Fruit fly (Drosophila melanogaster) whole organism, embryonic: Measurements from ENCODE around the gene CG14357.
A peak's percentile ranks its signal among the peaks of the same experiment; 100 is the strongest.

Experiments used
- Bdp1 ChIP-seq: fragments of 200-800 bp; sonication (Bioruptor generic); optimal IDR thresholded peaks from 3 replicates; lab custom pipeline; 2016; ENCODE audit warnings: missing biosample characterization, missing genetic modification characterization
- CG10209 ChIP-seq: fragments of 200-800 bp; sonication (Bioruptor generic); optimal IDR thresholded peaks from 3 replicates; lab custom pipeline; 2017; ENCODE audit warnings: missing biosample characterization, mild to moderate bottlenecking, missing genetic modification characterization, missing genetic modification reagents
- CG10267 ChIP-seq: fragments of 200-800 bp; sonication (Bioruptor generic); optimal IDR thresholded peaks from 2 replicates; lab custom pipeline; 2018; ENCODE audit warnings: missing biosample characterization, mild to moderate bottlenecking, missing genetic modification characterization, moderate library complexity
- CG11504 ChIP-seq: fragments of 200-800 bp; sonication (Bioruptor generic); optimal IDR thresholded peaks from 3 replicates; lab custom pipeline; 2019; ENCODE audit warnings: missing biosample characterization, mild to moderate bottlenecking, missing genetic modification characterization, moderate library complexity
- CG11560 ChIP-seq: fragments of 200-800 bp; sonication (Bioruptor generic); IDR thresholded peaks from 3 replicates; pipeline ENCODE4 v1.3.6; 2022; ENCODE audit warnings: missing biosample characterization, missing genetic modification characterization
- CG12236 ChIP-seq: fragments of 200-800 bp; sonication (Bioruptor generic); optimal IDR thresholded peaks from 2 replicates; lab custom pipeline; 2016; ENCODE audit warnings: missing biosample characterization, missing genetic modification characterization
- CG13123 ChIP-seq: fragments of 200-800 bp; sonication (Bioruptor generic); optimal IDR thresholded peaks from 2 replicates; lab custom pipeline; 2016; ENCODE audit warnings: missing biosample characterization, missing genetic modification characterization
- CG1602 ChIP-seq: fragments of 200-800 bp; sonication (Bioruptor generic); optimal IDR thresholded peaks from 3 replicates; lab custom pipeline; 2016; ENCODE audit warnings: missing biosample characterization, missing genetic modification characterization
- CG1647 ChIP-seq: fragments of 200-800 bp; sonication (Bioruptor generic); optimal IDR thresholded peaks from 3 replicates; lab custom pipeline; 2016; ENCODE audit warnings: missing biosample characterization, missing genetic modification characterization
- CG18476 ChIP-seq: fragments of 200-800 bp; sonication (Bioruptor generic); optimal IDR thresholded peaks from 2 replicates; lab custom pipeline; 2016; ENCODE audit warnings: missing biosample characterization, mild to moderate bottlenecking, missing genetic modification characterization
- CG2202 ChIP-seq: fragments of 200-800 bp; sonication (Bioruptor generic); optimal IDR thresholded peaks from 2 replicates; lab custom pipeline; 2018; ENCODE audit warnings: missing biosample characterization, mild to moderate bottlenecking, missing genetic modification characterization
- CG32772 ChIP-seq: fragments of 200-800 bp; sonication (Bioruptor generic); IDR thresholded peaks from 2 replicates; pipeline ENCODE4 v1.3.6; 2022; ENCODE audit warnings: missing biosample characterization, missing genetic modification characterization
- CG5245 ChIP-seq: fragments of 200-800 bp; sonication (Bioruptor generic); optimal IDR thresholded peaks from 3 replicates; lab custom pipeline; 2016; ENCODE audit warnings: missing biosample characterization, missing genetic modification characterization
- CG6254 ChIP-seq: fragments of 200-800 bp; sonication (Bioruptor generic); optimal IDR thresholded peaks from 3 replicates; lab custom pipeline; 2017; ENCODE audit warnings: mild to moderate bottlenecking, missing biosample characterization, missing genetic modification reagents, missing genetic modification characterization
- CG8281 ChIP-seq: fragments of 200-800 bp; sonication (Bioruptor generic); optimal IDR thresholded peaks from 2 replicates; lab custom pipeline; 2018; ENCODE audit warnings: missing biosample characterization, mild to moderate bottlenecking, missing genetic modification characterization, moderate library complexity
- CG8944 ChIP-seq: fragments of 200-800 bp; sonication (Bioruptor generic); optimal IDR thresholded peaks from 3 replicates; lab custom pipeline; 2016; ENCODE audit warnings: missing biosample characterization, missing genetic modification characterization
- CG9932 ChIP-seq: fragments of 200-800 bp; sonication (Bioruptor generic); IDR thresholded peaks from 2 replicates; pipeline ENCODE4 v1.3.6; 2022; ENCODE audit warnings: missing biosample characterization, missing genetic modification characterization
- Fer1 ChIP-seq: fragments of 200-800 bp; sonication (Bioruptor generic); optimal IDR thresholded peaks from 2 replicates; lab custom pipeline; 2017; ENCODE audit warnings: missing biosample characterization, mild to moderate bottlenecking, missing genetic modification characterization
- HmgZ ChIP-seq: fragments of 200-800 bp; sonication (Bioruptor generic); optimal IDR thresholded peaks from 2 replicates; lab custom pipeline; 2018; ENCODE audit warnings: missing biosample characterization, mild to moderate bottlenecking, missing genetic modification characterization
- Med ChIP-seq: fragments of 200-800 bp; sonication (Bioruptor generic); peaks from one replicate; lab custom pipeline; 2016; ENCODE audit warnings: missing biosample characterization, missing genetic modification characterization, mild to moderate bottlenecking, inconsistent platforms, moderate library complexity
- Meics ChIP-seq: fragments of 200-800 bp; sonication (Bioruptor generic); optimal IDR thresholded peaks from 2 replicates; lab custom pipeline; 2017; ENCODE audit warnings: missing biosample characterization, mild to moderate bottlenecking, missing genetic modification characterization
- Mes4 ChIP-seq: fragments of 200-800 bp; sonication (Bioruptor generic); optimal IDR thresholded peaks from 2 replicates; lab custom pipeline; 2016; ENCODE audit warnings: missing biosample characterization, missing genetic modification characterization
- NFAT ChIP-seq: fragments of 200-800 bp; sonication (Bioruptor generic); IDR thresholded peaks from 2 replicates; pipeline ENCODE4 v1.3.6; 2022; ENCODE audit warnings: missing biosample characterization, missing genetic modification characterization
- Nf-YA ChIP-seq: fragments of 200-800 bp; sonication (Bioruptor generic); IDR thresholded peaks from 2 replicates; pipeline ENCODE4 v1.3.6; 2022; ENCODE audit warnings: missing biosample characterization, missing genetic modification characterization
- Rfx ChIP-seq: fragments of 200-800 bp; sonication (Bioruptor generic); IDR thresholded peaks from 2 replicates; pipeline ENCODE4 v1.3.6; 2022; ENCODE audit warnings: missing biosample characterization, missing genetic modification characterization
- Sin3A ChIP-seq: fragments of >200 bp; optimal IDR thresholded peaks from 2 replicates; lab custom pipeline; 2018
- Sox102F ChIP-seq: fragments of 200-800 bp; sonication (Bioruptor generic); optimal IDR thresholded peaks from 2 replicates; lab custom pipeline; 2018; ENCODE audit warnings: missing biosample characterization, mild to moderate bottlenecking, missing genetic modification characterization, moderate library complexity
- Sry-β ChIP-seq: fragments of 200-800 bp; sonication (Bioruptor generic); optimal IDR thresholded peaks from 2 replicates; lab custom pipeline; 2018; ENCODE audit warnings: missing biosample characterization, mild to moderate bottlenecking, missing genetic modification characterization, moderate library complexity
- Taf1 ChIP-seq: fragments of 200-800 bp; sonication (Bioruptor generic); IDR thresholded peaks from 2 replicates; pipeline ENCODE4 v1.3.6; 2022; ENCODE audit warnings: missing biosample characterization, missing genetic modification characterization
- az2 ChIP-seq: fragments of 200-800 bp; sonication (Bioruptor generic); optimal IDR thresholded peaks from 3 replicates; lab custom pipeline; 2016; ENCODE audit warnings: missing biosample characterization, missing genetic modification characterization
- bab2 ChIP-seq: fragments of 200-800 bp; sonication (Bioruptor generic); optimal IDR thresholded peaks from 2 replicates; lab custom pipeline; 2016; ENCODE audit warnings: missing biosample characterization, missing genetic modification characterization
- bowl ChIP-seq: fragments of 200-800 bp; sonication (Bioruptor generic); IDR thresholded peaks from 2 replicates; pipeline ENCODE4 v1.3.6; 2022; ENCODE audit warnings: missing biosample characterization, missing genetic modification characterization
- br ChIP-seq: fragments of >200 bp; optimal IDR thresholded peaks from 2 replicates; lab custom pipeline; 2017
- croc ChIP-seq: fragments of 200-800 bp; sonication (Bioruptor generic); conservative IDR thresholded peaks from 3 replicates; pipeline ENCODE4 v1.3.6; 2022; ENCODE audit warnings: missing biosample characterization, missing genetic modification characterization
- dan ChIP-seq: fragments of 200-800 bp; sonication (Bioruptor generic); IDR thresholded peaks from 2 replicates; pipeline ENCODE4 v1.3.6; 2022; ENCODE audit warnings: missing biosample characterization, missing genetic modification characterization
- dpn ChIP-seq, 2 experiments: fragments of 200-800 bp; sonication (Bioruptor generic); optimal IDR thresholded peaks; 3 replicates each; lab custom pipeline; 2016; ENCODE audit warnings: missing biosample characterization in 2 of 2, missing genetic modification characterization in 2 of 2
- eve ChIP-seq, 2 experiments: fragments of >200 bp; optimal IDR thresholded peaks; 2 replicates each; lab custom pipeline; 2017; ENCODE audit warnings: missing biosample characterization in 2 of 2, missing genetic modification characterization in 2 of 2
- grau ChIP-seq: fragments of 200-800 bp; optimal IDR thresholded peaks from 3 replicates; lab custom pipeline; 2019; ENCODE audit warnings: missing biosample characterization, mild to moderate bottlenecking, missing genetic modification characterization, moderate library complexity
- gro ChIP-seq: fragments of 200-800 bp; sonication (Bioruptor generic); optimal IDR thresholded peaks from 2 replicates; lab custom pipeline; 2016; ENCODE audit warnings: missing biosample characterization, missing genetic modification characterization
- mirr ChIP-seq: fragments of 200-800 bp; sonication (Bioruptor generic); optimal IDR thresholded peaks from 3 replicates; lab custom pipeline; 2018; ENCODE audit warnings: missing biosample characterization, mild to moderate bottlenecking, missing genetic modification characterization
- sd ChIP-seq: fragments of 200-800 bp; sonication (Bioruptor generic); optimal IDR thresholded peaks from 3 replicates; lab custom pipeline; 2018; ENCODE audit warnings: missing biosample characterization, mild to moderate bottlenecking, missing genetic modification characterization, moderate library complexity
- sens-2 ChIP-seq: fragments of 200-800 bp; sonication (Bioruptor generic); IDR thresholded peaks from 2 replicates; pipeline ENCODE4 v1.3.6; 2022; ENCODE audit warnings: missing biosample characterization, missing genetic modification characterization
- slou ChIP-seq: fragments of 200-800 bp; sonication (Bioruptor generic); optimal IDR thresholded peaks from 3 replicates; lab custom pipeline; 2016; ENCODE audit warnings: missing biosample characterization, missing genetic modification characterization
- sob ChIP-seq: fragments of 200-800 bp; sonication (Bioruptor generic); IDR thresholded peaks from 2 replicates; pipeline ENCODE4 v1.3.6; 2022; ENCODE audit warnings: missing biosample characterization, missing genetic modification characterization
- stc ChIP-seq: fragments of 200-800 bp; sonication (Bioruptor generic); IDR thresholded peaks from 2 replicates; pipeline ENCODE4 v1.3.6; 2022; ENCODE audit warnings: missing biosample characterization, missing genetic modification characterization
- sug ChIP-seq: fragments of 200-800 bp; optimal IDR thresholded peaks from 2 replicates; lab custom pipeline; 2019; ENCODE audit warnings: missing biosample characterization, mild to moderate bottlenecking, missing genetic modification characterization, moderate library complexity
- tin ChIP-seq: fragments of 200-800 bp; sonication (Bioruptor generic); optimal IDR thresholded peaks from 3 replicates; lab custom pipeline; 2016; ENCODE audit warnings: missing biosample characterization, missing genetic modification characterization
- tll ChIP-seq, 2 experiments: fragments of 200-800 bp in 1 of 2; fragments of >200 bp in 1 of 2; sonication (Bioruptor generic) in 1 of 2; optimal IDR thresholded peaks; 2 replicates each; lab custom pipeline; 2017 to 2019; ENCODE audit warnings: missing biosample characterization in 2 of 2, missing genetic modification characterization in 2 of 2, mild to moderate bottlenecking in 1 of 2, moderate library complexity in 1 of 2
- tup ChIP-seq: fragments of 200-800 bp; sonication (Bioruptor generic); optimal IDR thresholded peaks from 2 replicates; lab custom pipeline; 2016; ENCODE audit warnings: missing biosample characterization, mild to moderate bottlenecking, missing genetic modification characterization, moderate library complexity
- vnd ChIP-seq: fragments of 200-800 bp; sonication (Bioruptor generic); IDR thresholded peaks from 3 replicates; pipeline ENCODE4 v1.3.6; 2022; ENCODE audit warnings: missing biosample characterization, missing genetic modification characterization; ENCODE audit not compliant: partially characterized antibody
- wor ChIP-seq: fragments of 200-800 bp; sonication (Bioruptor generic); IDR thresholded peaks from 2 replicates; pipeline ENCODE4 v1.3.6; 2022; ENCODE audit warnings: missing biosample characterization, missing genetic modification characterization

Gene CG14357

DNA sequence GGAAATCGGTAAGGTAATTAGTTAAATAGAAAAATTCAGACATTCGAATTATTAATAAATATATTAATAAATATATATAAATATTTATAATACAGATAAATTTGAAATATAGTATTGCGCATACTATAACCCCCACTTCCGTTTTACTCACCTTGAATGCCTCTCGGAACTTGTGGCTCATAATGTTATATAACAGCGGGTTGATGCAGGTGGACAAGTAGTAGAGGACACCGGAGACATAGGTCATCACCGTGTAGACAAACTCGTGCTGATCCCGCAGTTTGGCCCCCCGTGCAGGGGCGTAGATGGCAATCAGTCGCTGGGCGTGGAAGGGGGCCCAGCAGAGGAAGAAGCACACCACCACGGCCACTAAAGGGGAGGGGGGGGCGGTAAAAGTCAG, 11.0 kb downstream of the CG14357 start (continued):
- no peak for TF ChIP-seq sd
- TF ChIP-seq CG32772 (GFP tag; lab: Robert Waterston, UW): no peak

dm6 chr3R:14098527-14099109, 13.3 kb downstream of the CG14357 start:
- TF ChIP-seq CG13123 (GFP tag; lab: Kevin White, UChicago): no peak
- peak; percentile 42 for TF ChIP-seq CG11504 (tag; lab: Kevin White, UChicago)
- no peak for TF ChIP-seq dpn (GFP tag; optimal IDR thresholded peaks at IDR 0.05; lab: Kevin White, UChicago)
- TF ChIP-seq Fer1 (GFP tag; lab: Kevin White, UChicago): no peak
- TF ChIP-seq gro (GFP tag; lab: Kevin White, UChicago): no peak
- TF ChIP-seq sug (tag; lab: Kevin White, UChicago): peak; percentile 21
- no peak for TF ChIP-seq br (lab: Kevin White, UChicago)
- no peak for TF ChIP-seq Sin3A (lab: Kevin White, UChicago)
- TF ChIP-seq CG10267 (tag; lab: Kevin White, UChicago): no peak
- TF ChIP-seq wor (GFP tag; lab: Robert Waterston, UW): no peak
- no peak for TF ChIP-seq tup
- TF ChIP-seq mirr (GFP tag; lab: Kevin White, UChicago): peak; percentile 14
- TF ChIP-seq Mes4 (GFP tag; lab: Kevin White, UChicago): no peak
- TF ChIP-seq CG8944 (GFP tag; lab: Kevin White, UChicago): no peak
- TF ChIP-seq CG10209: no peak
- 0 out of 2 replicates have a peak, but pooled peaks have one; percentile 20 for TF ChIP-seq sob (GFP tag; lab: Robert Waterston, UW)
- no peak for TF ChIP-seq tll (GFP tag; optimal IDR thresholded peaks at IDR 0.05; lab: Kevin White, UChicago)
- TF ChIP-seq CG9932 (GFP tag; lab: Robert Waterston, UW): no peak
- no peak for TF ChIP-seq NFAT (GFP tag; lab: Robert Waterston, UW)
- TF ChIP-seq grau (tag; lab: Kevin White, UChicago): peak; percentile 28
- TF ChIP-seq Med (GFP tag; lab: Kevin White, UChicago): peak; percentile 68
- no peak for TF ChIP-seq stc (GFP tag; lab: Robert Waterston, UW)
- TF ChIP-seq CG2202 (tag; lab: Kevin White, UChicago): no peak
- no peak for TF ChIP-seq Taf1 (GFP tag; lab: Robert Waterston, UW)
- TF ChIP-seq bowl: no peak
- TF ChIP-seq HmgZ (tag; lab: Kevin White, UChicago): no peak
- no peak for TF ChIP-seq croc (GFP tag; lab: Robert Waterston, UW)
- no peak for TF ChIP-seq az2 (GFP tag; lab: Kevin White, UChicago)
- no peak for TF ChIP-seq tin (GFP tag; lab: Kevin White, UChicago)
- no peak for TF ChIP-seq bab2 (GFP tag; lab: Kevin White, UChicago)
- TF ChIP-seq dan (GFP tag; lab: Robert Waterston, UW): no peak
- no peak for TF ChIP-seq CG8281 (tag; lab: Kevin White, UChicago)
- no peak for TF ChIP-seq CG18476
- TF ChIP-seq CG1602 (GFP tag; lab: Kevin White, UChicago): no peak
- no peak for TF ChIP-seq CG11560 (tag; lab: Robert Waterston, UW)
- no peak for TF ChIP-seq Nf-YA (GFP tag; lab: Robert Waterston, UW)
- TF ChIP-seq vnd (GFP tag; lab: Robert Waterston, UW): no peak
- peak; percentile 42 for TF ChIP-seq Rfx
- no peak for TF ChIP-seq eve (GFP tag; optimal IDR thresholded peaks at IDR 0.05; lab: Kevin White, UChicago)
- no peak for TF ChIP-seq sens-2
- TF ChIP-seq CG1647 (GFP tag; lab: Kevin White, UChicago): no peak
- TF ChIP-seq Bdp1 (GFP tag; lab: Kevin White, UChicago): no peak
- no peak for TF ChIP-seq Meics (GFP tag; lab: Kevin White, UChicago)
- no peak for TF ChIP-seq Sox102F (GFP tag; lab: Kevin White, UChicago)
- TF ChIP-seq CG12236: no peak
- TF ChIP-seq CG5245 (GFP tag; lab: Kevin White, UChicago): no peak
- TF ChIP-seq Sry-β (GFP tag; lab: Kevin White, UChicago): no peak
- no peak for TF ChIP-seq CG6254 (GFP tag; lab: Kevin White, UChicago)
- TF ChIP-seq slou (GFP tag; lab: Kevin White, UChicago): no peak
